Worm (Caenorhabditis elegans): Measurements from ENCODE around the gene R160.3.

- TF ChIP-seq ztf-29 (GFP tag; IDR thresholded peaks at IDR 0.05) (no peak), T22C8.4 (GFP tag; IDR thresholded peaks at IDR 0.05) (no peak), klf-2 (GFP tag; conservative IDR thresholded peaks at IDR 0.05) (no peak)
Observed at ce11 chrX:4377689-4378088, 11.6 kb upstream of the R160.3 start, which contains the start of gene R160.12.

All from whole organism, midembryonic.